Worm (Caenorhabditis elegans) whole organism, young adult: ENCODE data around the gene K02D10.4.

Experiments used
- B0019.2 ChIP-seq: fragments of 200-800 bp; sonication (Bioruptor generic); conservative IDR thresholded peaks from 2 replicates; pipeline ENCODE4 v1.3.6; 2022; ENCODE audit warnings: missing genetic modification reagents, missing genetic modification characterization, missing compliant biosample characterization
- B0261.1 ChIP-seq: sonication (generic microtip); optimal IDR thresholded peaks from 2 replicates; lab custom pipeline; 2016; ENCODE audit warnings: mild to moderate bottlenecking, missing genetic modification characterization, moderate library complexity, missing compliant biosample characterization
- B0336.3 ChIP-seq: fragments of 200-800 bp; sonication (Bioruptor generic); IDR thresholded peaks from 2 replicates; pipeline ENCODE4 v1.3.6; 2022; ENCODE audit warnings: missing genetic modification characterization, missing compliant biosample characterization
- F23B12.7 ChIP-seq: sonication (generic microtip); optimal IDR thresholded peaks from 2 replicates; lab custom pipeline; 2017; ENCODE audit warnings: missing genetic modification characterization, mild to moderate bottlenecking, missing compliant biosample characterization, antibody characterized with exemption, moderate library complexity; ENCODE audit not compliant: insufficient read depth
- F39B2.1 ChIP-seq: fragments of 200-800 bp; sonication (Bioruptor generic); IDR thresholded peaks from 2 replicates; pipeline ENCODE4 v1.3.6; 2022; ENCODE audit warnings: missing genetic modification reagents, missing genetic modification characterization, missing compliant biosample characterization
- T07F8.4 ChIP-seq: sonication (generic microtip); optimal IDR thresholded peaks from 2 replicates; lab custom pipeline; 2016; ENCODE audit warnings: mild to moderate bottlenecking, missing genetic modification characterization, moderate library complexity, missing compliant biosample characterization
- Y67H2A.10 ChIP-seq: fragments of 200-800 bp; sonication (Bioruptor generic); conservative IDR thresholded peaks from 2 replicates; pipeline ENCODE4 v1.3.6; 2022; ENCODE audit warnings: missing genetic modification reagents, missing genetic modification characterization, missing compliant biosample characterization
- ZK185.1 ChIP-seq: sonication (generic microtip); optimal IDR thresholded peaks from 2 replicates; lab custom pipeline; 2016; ENCODE audit warnings: mild to moderate bottlenecking, missing genetic modification characterization, missing compliant biosample characterization; ENCODE audit not compliant: poor library complexity, severe bottlenecking
- atf-7 ChIP-seq: sonication (generic microtip); optimal IDR thresholded peaks from 2 replicates; lab custom pipeline; 2017; ENCODE audit warnings: mild to moderate bottlenecking, missing genetic modification characterization, missing compliant biosample characterization
- attf-3 ChIP-seq: fragments of 200-800 bp; sonication (Bioruptor generic); conservative IDR thresholded peaks from 2 replicates; pipeline ENCODE4 v1.3.6; 2022; ENCODE audit warnings: missing genetic modification reagents, missing genetic modification characterization, missing compliant biosample characterization
- attf-5 ChIP-seq: fragments of 200-800 bp; sonication (Bioruptor generic); optimal IDR thresholded peaks from 2 replicates; lab custom pipeline; 2018; ENCODE audit warnings: mild to moderate bottlenecking, missing genetic modification characterization, missing compliant biosample characterization
- cebp-1 ChIP-seq, 2 experiments: fragments of 200-800 bp in 1 of 2; sonication (Bioruptor generic) in 1 of 2; sonication (generic microtip) in 1 of 2; IDR thresholded peaks in 1 of 2; optimal IDR thresholded peaks in 1 of 2; 2 replicates each; pipeline versions ENCODE4 v1.3.6 to Lab custom; 2017 to 2022; ENCODE audit warnings: missing compliant biosample characterization in 2 of 2, missing genetic modification characterization in 2 of 2, mild to moderate bottlenecking in 1 of 2, missing genetic modification reagents in 1 of 2, moderate library complexity in 1 of 2
- cebp-2 ChIP-seq: fragments of 200-800 bp; sonication (Bioruptor generic); IDR thresholded peaks from 2 replicates; pipeline ENCODE4 v1.3.6; 2022; ENCODE audit warnings: missing genetic modification characterization, missing compliant biosample characterization
- ceh-40 ChIP-seq: fragments of 200-800 bp; sonication (Bioruptor generic); IDR thresholded peaks from 2 replicates; pipeline ENCODE4 v1.3.6; 2022; ENCODE audit warnings: missing genetic modification characterization, missing compliant biosample characterization
- chd-7 ChIP-seq: sonication (generic microtip); optimal IDR thresholded peaks from 2 replicates; lab custom pipeline; 2016; ENCODE audit warnings: mild to moderate bottlenecking, missing genetic modification characterization, moderate library complexity, missing compliant biosample characterization
- egl-44 ChIP-seq: fragments of 200-800 bp; sonication (Bioruptor generic); IDR thresholded peaks from 2 replicates; pipeline ENCODE4 v1.3.6; 2022; ENCODE audit warnings: missing genetic modification reagents, missing genetic modification characterization, missing compliant biosample characterization
- ets-4 ChIP-seq: fragments of 200-800 bp; sonication (Bioruptor generic); optimal IDR thresholded peaks from 2 replicates; lab custom pipeline; 2018; ENCODE audit warnings: mild to moderate bottlenecking, missing genetic modification characterization, missing compliant biosample characterization
- hmg-1.2 ChIP-seq: fragments of 200-800 bp; sonication (Bioruptor generic); IDR thresholded peaks from 2 replicates; pipeline ENCODE4 v1.3.6; 2022; ENCODE audit warnings: missing genetic modification reagents, missing genetic modification characterization, missing compliant biosample characterization
- let-526 ChIP-seq: fragments of 200-800 bp; sonication (Bioruptor generic); IDR thresholded peaks from 2 replicates; pipeline ENCODE4 v1.3.6; 2022; ENCODE audit warnings: missing genetic modification reagents, missing genetic modification characterization, missing compliant biosample characterization
- let-607 ChIP-seq, 2 experiments: fragments of 200-800 bp in 1 of 2; sonication (Bioruptor generic) in 1 of 2; sonication (generic microtip) in 1 of 2; optimal IDR thresholded peaks; 2 replicates each; lab custom pipeline; 2016 to 2018; ENCODE audit warnings: mild to moderate bottlenecking in 2 of 2, missing compliant biosample characterization in 2 of 2, missing genetic modification characterization in 2 of 2, moderate library complexity in 2 of 2, missing genotype in 1 of 2
- lin-40 ChIP-seq: sonication (generic microtip); optimal IDR thresholded peaks from 2 replicates; lab custom pipeline; 2016; ENCODE audit warnings: missing genetic modification characterization, mild to moderate bottlenecking, missing compliant biosample characterization, missing genotype, missing genetic modification reagents
- lir-1 ChIP-seq: fragments of 200-800 bp; sonication (Bioruptor generic); conservative IDR thresholded peaks from 2 replicates; pipeline ENCODE4 v1.3.6; 2022; ENCODE audit warnings: missing genetic modification reagents, missing genetic modification characterization, missing compliant biosample characterization
- madf-10 ChIP-seq: sonication (generic microtip); optimal IDR thresholded peaks from 2 replicates; lab custom pipeline; 2016; ENCODE audit warnings: mild to moderate bottlenecking, missing genetic modification characterization, missing compliant biosample characterization
- nfyb-1 ChIP-seq: fragments of 200-800 bp; sonication (Bioruptor generic); IDR thresholded peaks from 2 replicates; pipeline ENCODE4 v1.3.6; 2022; ENCODE audit warnings: missing genetic modification reagents, missing genetic modification characterization, missing compliant biosample characterization
- nhr-80 ChIP-seq: sonication (generic microtip); optimal IDR thresholded peaks from 2 replicates; lab custom pipeline; 2016; ENCODE audit warnings: missing genetic modification characterization, missing compliant biosample characterization
- nhr-90 ChIP-seq: sonication (generic microtip); optimal IDR thresholded peaks from 2 replicates; lab custom pipeline; 2016; ENCODE audit warnings: missing genotype, mild to moderate bottlenecking, missing genetic modification characterization, missing compliant biosample characterization
- pbrm-1 ChIP-seq: fragments of 200-800 bp; sonication (Bioruptor generic); IDR thresholded peaks from 2 replicates; pipeline ENCODE4 v1.3.6; 2022; ENCODE audit warnings: missing genetic modification reagents, missing genetic modification characterization, missing compliant biosample characterization
- pha-4 ChIP-seq: fragments of 150-350 bp; sonication (generic microtip); optimal IDR thresholded peaks from 2 replicates; lab custom pipeline; 2014; ENCODE audit warnings: missing biosample characterization, missing genetic modification reagents, missing genetic modification characterization
- snpc-3.4 ChIP-seq: sonication (generic microtip); optimal IDR thresholded peaks from 2 replicates; lab custom pipeline; 2017; ENCODE audit warnings: missing genetic modification characterization, mild to moderate bottlenecking, missing compliant biosample characterization, antibody characterized with exemption, moderate library complexity, missing genotype, missing genetic modification reagents
- snpc-4 ChIP-seq, 5 experiments: fragments of 150-350 bp in 1 of 5; sonication (generic microtip) in 4 of 5; optimal IDR thresholded peaks; 2 replicates each; lab custom pipeline; 2014 to 2018; ENCODE audit warnings: missing genetic modification characterization in 5 of 5, missing biosample characterization in 3 of 5, antibody characterized with exemption in 2 of 5, mild to moderate bottlenecking in 2 of 5, missing compliant biosample characterization in 2 of 5, missing genotype in 2 of 5, moderate library complexity in 2 of 5, missing genetic modification reagents in 1 of 5
- sptf-2 ChIP-seq: fragments of 200-800 bp; sonication (Bioruptor generic); optimal IDR thresholded peaks from 2 replicates; lab custom pipeline; 2018; ENCODE audit warnings: mild to moderate bottlenecking, missing genetic modification characterization, missing compliant biosample characterization
- tbp1 ChIP-seq: fragments of 200-800 bp; sonication (Bioruptor generic); optimal IDR thresholded peaks from 2 replicates; lab custom pipeline; 2018; ENCODE audit warnings: mild to moderate bottlenecking, missing genetic modification characterization, missing compliant biosample characterization
- tlf-1 ChIP-seq: fragments of 200-800 bp; sonication (Bioruptor generic); optimal IDR thresholded peaks from 2 replicates; lab custom pipeline; 2018; ENCODE audit warnings: mild to moderate bottlenecking, missing genetic modification characterization, missing compliant biosample characterization
- ztf-18 ChIP-seq: sonication (generic microtip); optimal IDR thresholded peaks from 2 replicates; lab custom pipeline; 2016; ENCODE audit warnings: missing genotype, mild to moderate bottlenecking, missing genetic modification characterization, missing compliant biosample characterization
- ztf-22 ChIP-seq: fragments of 200-800 bp; sonication (Bioruptor generic); optimal IDR thresholded peaks from 2 replicates; lab custom pipeline; 2018; ENCODE audit warnings: mild to moderate bottlenecking, missing genetic modification characterization, moderate library complexity, missing compliant biosample characterization
- ztf-26 ChIP-seq: sonication (generic microtip); optimal IDR thresholded peaks from 2 replicates; lab custom pipeline; 2017; ENCODE audit warnings: missing genetic modification characterization, missing compliant biosample characterization

The K02D10.4 gene

ce11 chrIII:8749487-8749886, 30.3 kb downstream of the K02D10.4 start, which contains the start of gene sma-2:
Gene sma-2, plus strand, starts transcription at chrIII:8749680.
- TF ChIP-seq tlf-1 (GFP tag; lab: Kevin White, UChicago) (no peak), ztf-18 (tag; lab: Kevin White, UChicago) (peak; percentile 30), ztf-26 (peak; percentile 26), ztf-22 (GFP tag; lab: Kevin White, UChicago) (peak; percentile 27), Y67H2A.10 (no peak), F39B2.1 (GFP tag; lab: Robert Waterston, UW) (no peak), snpc-3.4 (tag; lab: Kevin White, UChicago) (no peak), B0261.1 (tag; lab: Kevin White, UChicago) (no peak), pbrm-1 (GFP tag; lab: Robert Waterston, UW) (no peak), let-526 (0 out of 2 replicates have a peak, but pooled peaks have one; percentile 50), ets-4 (GFP tag; lab: Kevin White, UChicago) (peak; percentile 18), ZK185.1 (tag; lab: Kevin White, UChicago) (peak; percentile 33), attf-3 (GFP tag; lab: Robert Waterston, UW) (no peak), snpc-4 (GFP tag; optimal IDR thresholded peaks at IDR 0.05; lab: Kevin White, UChicago) (no peak), snpc-4 (tag; optimal IDR thresholded peaks at IDR 0.05; lab: Kevin White, UChicago) (peak in 1 of 4 experiments; percentile 30), tbp1 (GFP tag; lab: Kevin White, UChicago) (peak; percentile 36), nhr-90 (peak; percentile 7), T07F8.4 (tag; lab: Kevin White, UChicago) (no peak), B0336.3 (GFP tag; lab: Robert Waterston, UW) (peak; percentile 44; the same call in 1 of the 2 replicates), nfyb-1 (0 out of 2 replicates have a peak, but pooled peaks have one; percentile 33), chd-7 (tag; lab: Kevin White, UChicago) (peak; percentile 54), let-607 (tag; optimal IDR thresholded peaks at IDR 0.05; lab: Kevin White, UChicago) (peak; percentile 24 to 30), nhr-80 (tag; lab: Kevin White, UChicago) (peak; percentile 93), cebp-1 (GFP tag; IDR thresholded peaks at IDR 0.05; lab: Robert Waterston, UW) (no peak), cebp-1 (tag; optimal IDR thresholded peaks at IDR 0.05; lab: Kevin White, UChicago) (peak; percentile 73), ceh-40 (GFP tag; lab: Robert Waterston, UW) (no peak), pha-4 (tag; lab: Kevin White, UChicago) (peak; percentile 29), lir-1 (GFP tag; lab: Robert Waterston, UW) (0 out of 2 replicates have a peak, but pooled peaks have one; percentile 6), lin-40 (tag; lab: Kevin White, UChicago) (peak; percentile 64), B0019.2 (GFP tag; lab: Robert Waterston, UW) (no peak), hmg-1.2 (GFP tag; lab: Robert Waterston, UW) (peak; percentile 85), attf-5 (GFP tag; lab: Kevin White, UChicago) (peak; percentile 68), madf-10 (peak; percentile 25), F23B12.7 (tag; lab: Kevin White, UChicago) (peak; percentile 47), atf-7 (tag; lab: Kevin White, UChicago) (peak; percentile 68), sptf-2 (GFP tag; lab: Kevin White, UChicago) (no peak), cebp-2 (GFP tag; lab: Robert Waterston, UW) (no peak)
- TF ChIP-seq, all 124 proteins: peak for 23

ce11 chrIII:8748620-8749019, 31.2 kb downstream of the K02D10.4 start:
- TF ChIP-seq let-607 (tag; optimal IDR thresholded peaks at IDR 0.05; lab: Kevin White, UChicago) (peak in 1 of 2 experiments; percentile 17), nhr-80 (tag; lab: Kevin White, UChicago) (peak; percentile 70), egl-44 (GFP tag; lab: Robert Waterston, UW) (no peak)
- TF ChIP-seq, all 124 proteins: peak for 2
